Worm (Caenorhabditis elegans) whole organism, young adult: ENCODE data around the gene C56E10.3.

ENCODE experiments used
- B0035.1 ChIP-seq: sonication (generic microtip); optimal IDR thresholded peaks from 2 replicates; lab custom pipeline; 2016; ENCODE audit warnings: missing genetic modification characterization, mild to moderate bottlenecking, missing compliant biosample characterization, missing genotype, missing genetic modification reagents
- F33H1.4 ChIP-seq: fragments of 200-800 bp; sonication (Bioruptor generic); IDR thresholded peaks from 2 replicates; pipeline ENCODE4 v1.3.6; 2022; ENCODE audit warnings: missing genetic modification reagents, missing genetic modification characterization, missing compliant biosample characterization
- F37B4.10 ChIP-seq: fragments of 200-800 bp; sonication (Bioruptor generic); IDR thresholded peaks from 2 replicates; pipeline ENCODE4 v1.3.6; 2022; ENCODE audit warnings: missing genetic modification characterization, missing compliant biosample characterization
- F57C9.4 ChIP-seq: sonication (generic microtip); optimal IDR thresholded peaks from 2 replicates; lab custom pipeline; 2017; ENCODE audit warnings: mild to moderate bottlenecking, missing genetic modification characterization, missing compliant biosample characterization
- Y53G8AR.9 ChIP-seq: fragments of 200-800 bp; sonication (Bioruptor generic); conservative IDR thresholded peaks from 2 replicates; pipeline ENCODE4 v1.3.6; 2022; ENCODE audit warnings: missing genetic modification reagents, missing genetic modification characterization, missing compliant biosample characterization
- Y95B8A.8 ChIP-seq: fragments of 200-800 bp; sonication (Bioruptor generic); IDR thresholded peaks from 2 replicates; pipeline ENCODE4 v1.3.6; 2022; ENCODE audit warnings: missing genetic modification reagents, missing genetic modification characterization, missing compliant biosample characterization
- ZK185.1 ChIP-seq: sonication (generic microtip); optimal IDR thresholded peaks from 2 replicates; lab custom pipeline; 2016; ENCODE audit warnings: mild to moderate bottlenecking, missing genetic modification characterization, missing compliant biosample characterization; ENCODE audit not compliant: poor library complexity, severe bottlenecking
- akir-1 ChIP-seq: fragments of 200-800 bp; sonication (Bioruptor generic); optimal IDR thresholded peaks from 2 replicates; lab custom pipeline; 2018; ENCODE audit warnings: mild to moderate bottlenecking, missing genetic modification characterization, moderate library complexity, missing compliant biosample characterization
- ama-1 ChIP-seq, 3 experiments: fragments of 150-350 bp in 1 of 3; sonication (generic microtip) in 2 of 3; optimal IDR thresholded peaks; 2 replicates each; lab custom pipeline; 2014 to 2018; ENCODE audit warnings: missing biosample characterization in 2 of 3, missing genetic modification characterization in 2 of 3, missing genetic modification reagents in 2 of 3
- aptf-2 ChIP-seq: fragments of 200-800 bp; sonication (Bioruptor generic); conservative IDR thresholded peaks from 2 replicates; pipeline ENCODE4 v1.3.6; 2022; ENCODE audit warnings: missing genetic modification reagents, missing genetic modification characterization, missing compliant biosample characterization
- atf-7 ChIP-seq: sonication (generic microtip); optimal IDR thresholded peaks from 2 replicates; lab custom pipeline; 2017; ENCODE audit warnings: mild to moderate bottlenecking, missing genetic modification characterization, missing compliant biosample characterization
- attf-5 ChIP-seq: fragments of 200-800 bp; sonication (Bioruptor generic); optimal IDR thresholded peaks from 2 replicates; lab custom pipeline; 2018; ENCODE audit warnings: mild to moderate bottlenecking, missing genetic modification characterization, missing compliant biosample characterization
- cebp-2 ChIP-seq: fragments of 200-800 bp; sonication (Bioruptor generic); IDR thresholded peaks from 2 replicates; pipeline ENCODE4 v1.3.6; 2022; ENCODE audit warnings: missing genetic modification characterization, missing compliant biosample characterization
- dox-1 ChIP-seq: fragments of 200-800 bp; sonication (Bioruptor generic); IDR thresholded peaks from 2 replicates; pipeline ENCODE4 v1.3.6; 2022; ENCODE audit warnings: missing genetic modification reagents, missing genetic modification characterization, missing compliant biosample characterization
- egrh-3 ChIP-seq: fragments of 200-800 bp; sonication (Bioruptor generic); IDR thresholded peaks from 2 replicates; pipeline ENCODE4 v1.3.6; 2022; ENCODE audit warnings: missing genetic modification reagents, missing genetic modification characterization, missing compliant biosample characterization
- ekl-4 ChIP-seq: fragments of 200-800 bp; sonication (Bioruptor generic); IDR thresholded peaks from 2 replicates; pipeline ENCODE4 v1.3.6; 2022; ENCODE audit warnings: missing genetic modification reagents, missing genetic modification characterization, missing compliant biosample characterization
- ets-4 ChIP-seq: fragments of 200-800 bp; sonication (Bioruptor generic); optimal IDR thresholded peaks from 2 replicates; lab custom pipeline; 2018; ENCODE audit warnings: mild to moderate bottlenecking, missing genetic modification characterization, missing compliant biosample characterization
- hsf-1 ChIP-seq: fragments of 200-800 bp; sonication (Bioruptor generic); IDR thresholded peaks from 2 replicates; pipeline ENCODE4 v1.3.6; 2022; ENCODE audit warnings: missing genetic modification reagents, missing genetic modification characterization, missing compliant biosample characterization
- lin-26 ChIP-seq: fragments of 200-800 bp; sonication (Bioruptor generic); IDR thresholded peaks from 2 replicates; pipeline ENCODE4 v1.3.6; 2022; ENCODE audit warnings: missing genetic modification reagents, missing genetic modification characterization, missing compliant biosample characterization
- lin-54 ChIP-seq: fragments of 200-800 bp; sonication (Bioruptor generic); optimal IDR thresholded peaks from 2 replicates; lab custom pipeline; 2018; ENCODE audit warnings: mild to moderate bottlenecking, missing genetic modification characterization, missing compliant biosample characterization
- mes-4 ChIP-seq: sonication (generic microtip); optimal IDR thresholded peaks from 2 replicates; lab custom pipeline; 2016; ENCODE audit warnings: missing genotype, missing genetic modification characterization, missing compliant biosample characterization
- nfyb-1 ChIP-seq: fragments of 200-800 bp; sonication (Bioruptor generic); IDR thresholded peaks from 2 replicates; pipeline ENCODE4 v1.3.6; 2022; ENCODE audit warnings: missing genetic modification reagents, missing genetic modification characterization, missing compliant biosample characterization
- nhr-80 ChIP-seq: sonication (generic microtip); optimal IDR thresholded peaks from 2 replicates; lab custom pipeline; 2016; ENCODE audit warnings: missing genetic modification characterization, missing compliant biosample characterization
- tlf-1 ChIP-seq: fragments of 200-800 bp; sonication (Bioruptor generic); optimal IDR thresholded peaks from 2 replicates; lab custom pipeline; 2018; ENCODE audit warnings: mild to moderate bottlenecking, missing genetic modification characterization, missing compliant biosample characterization
- ztf-28 ChIP-seq: fragments of 200-800 bp; sonication (Bioruptor generic); IDR thresholded peaks from 2 replicates; pipeline ENCODE4 v1.3.6; 2022; ENCODE audit warnings: missing genetic modification reagents, missing genetic modification characterization, missing compliant biosample characterization

Gene C56E10.3

ce11 chrX:6662267-6662666, 16.8 kb downstream of the C56E10.3 start:
- TF ChIP-seq nhr-80 (tag; lab: Kevin White, UChicago) (peak; percentile 31), ekl-4 (GFP tag; lab: Robert Waterston, UW) (0 out of 2 replicates have a peak, but pooled peaks have one; percentile 30), attf-5 (GFP tag; lab: Kevin White, UChicago) (no peak), nfyb-1 (peak; percentile 5; the same call in 1 of the 2 replicates)

- TF ChIP-seq Y53G8AR.9: no peak
- TF ChIP-seq hsf-1: no peak
- TF ChIP-seq atf-7 (tag; lab: Kevin White, UChicago): peak; percentile 69
- TF ChIP-seq, all 124 proteins: peak for 1
Measured at ce11 chrX:6663780-6664437, 18.5 kb downstream of the C56E10.3 start.

- no peak for TF ChIP-seq F37B4.10 (GFP tag; lab: Robert Waterston, UW)
- TF ChIP-seq B0035.1 (tag; lab: Kevin White, UChicago): no peak
- TF ChIP-seq nhr-80 (tag; lab: Kevin White, UChicago): peak; percentile 32
Measured at ce11 chrX:6665129-6665858, 19.8 kb downstream of the C56E10.3 start.

ce11 chrX:6667468-6667867, 22.0 kb downstream of the C56E10.3 start:
- TF ChIP-seq ama-1 (optimal IDR thresholded peaks at IDR 0.05; lab: Kevin White, UChicago) (no peak), ama-1 (GFP tag; optimal IDR thresholded peaks at IDR 0.05; lab: Kevin White, UChicago) (no peak), nhr-80 (tag; lab: Kevin White, UChicago) (peak; percentile 44), tlf-1 (GFP tag; lab: Kevin White, UChicago) (no peak), lin-26 (no peak)

ce11 chrX:6668911-6669310, 23.5 kb downstream of the C56E10.3 start, which contains the start of gene nhr-137:
Gene nhr-137 (minus strand): TSS chrX:6669011.
- TF ChIP-seq ztf-28 (GFP tag; lab: Robert Waterston, UW) (0 out of 2 replicates have a peak, but pooled peaks have one; percentile 42), dox-1 (peak; percentile 34; the same call in 1 of the 2 replicates), mes-4 (tag; lab: Kevin White, UChicago) (no peak)

- TF ChIP-seq ets-4 (GFP tag; lab: Kevin White, UChicago) (no peak), Y95B8A.8 (GFP tag; lab: Robert Waterston, UW) (no peak), F33H1.4 (no peak), aptf-2 (GFP tag; lab: Robert Waterston, UW) (no peak), cebp-2 (no peak)
Measured at ce11 chrX:6669366-6669765, 23.9 kb downstream of the C56E10.3 start.

- TF ChIP-seq akir-1 (GFP tag; lab: Kevin White, UChicago) (no peak), ZK185.1 (tag; lab: Kevin White, UChicago) (no peak)
Measured at ce11 chrX:6671717-6672116, 26.3 kb downstream of the C56E10.3 start.

- TF ChIP-seq atf-7 (tag; lab: Kevin White, UChicago) (no peak), F57C9.4 (tag; lab: Kevin White, UChicago) (no peak), lin-54 (GFP tag; lab: Kevin White, UChicago) (no peak), egrh-3 (GFP tag; lab: Robert Waterston, UW) (no peak)
Measured at ce11 chrX:6672519-6672918, 27.1 kb downstream of the C56E10.3 start, which contains the start of gene col-172. Gene col-172 (plus strand): TSS chrX:6672819.
